Fruit fly (Drosophila melanogaster): ENCODE data around the gene CG8100.

dm6 chr3L:14037655-14038644 lies 45.5 kb upstream of the CG8100 start:
- TF ChIP-seq CG32121 (GFP tag; IDR thresholded peaks at IDR 0.05) (no peak; the same call in 1 of the 2 replicates), Pif1A (GFP tag; optimal IDR thresholded peaks at IDR 0.05) (no peak), D1 (tag; optimal IDR thresholded peaks at IDR 0.05) (no peak), CG34367 (tag; optimal IDR thresholded peaks at IDR 0.05) (no peak), fd96Ca (GFP tag; IDR thresholded peaks at IDR 0.05) (0 out of 3 replicates have a peak, but pooled peaks have one; percentile 29), Snoo (tag; optimal IDR thresholded peaks at IDR 0.05) (peak; percentile 5)

All from whole organism, pupa.